Fruit fly (Drosophila melanogaster): Measurements from ENCODE around the gene CG33281.

The CG33281 gene

DNA sequence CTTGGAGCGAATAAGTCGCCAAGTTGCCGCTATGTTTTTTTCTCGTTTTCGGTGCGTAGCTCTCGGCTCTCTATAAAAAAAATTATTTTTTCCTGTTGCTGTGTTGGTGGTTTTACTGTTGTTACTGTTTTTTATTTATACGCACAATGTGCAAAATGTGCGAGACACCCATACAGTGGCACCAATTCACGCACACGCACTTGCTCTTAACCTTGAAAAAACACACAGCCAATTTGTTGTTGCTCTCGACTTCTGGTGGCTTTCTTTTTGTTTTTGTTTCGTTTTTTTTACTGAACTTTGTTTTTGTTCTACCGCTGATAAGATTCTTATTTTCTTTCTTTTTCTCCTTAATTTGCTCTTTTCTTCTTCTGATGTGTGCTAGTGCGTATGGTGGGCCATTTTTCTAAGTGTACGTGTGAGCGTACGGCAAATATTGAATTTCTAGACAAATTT lies 32.2 kb downstream of the CG33281 start:
- TF ChIP-seq svp (GFP tag) (peak; percentile 23), esn (GFP tag; optimal IDR thresholded peaks at IDR 0.05) (no peak), CG9139 (GFP tag; optimal IDR thresholded peaks at IDR 0.05) (peak; percentile 95), CG6276 (GFP tag; optimal IDR thresholded peaks at IDR 0.05) (peak; percentile 58), net (GFP tag; optimal IDR thresholded peaks at IDR 0.05) (peak; percentile 73), CG16779 (tag; optimal IDR thresholded peaks at IDR 0.05) (peak; percentile 69), cyc (GFP tag; optimal IDR thresholded peaks at IDR 0.05) (no peak), Hr38 (GFP tag; optimal IDR thresholded peaks at IDR 0.05) (no peak), Lpt (GFP tag; optimal IDR thresholded peaks at IDR 0.05) (peak; percentile 61), CG34406 (GFP tag; optimal IDR thresholded peaks at IDR 0.05) (no peak), CG11762 (GFP tag; optimal IDR thresholded peaks at IDR 0.05; ENCODE audit: insufficient read depth) (peak; percentile 58), Eip75B (GFP tag; optimal IDR thresholded peaks at IDR 0.05) (peak; percentile 61), eg (GFP tag; IDR thresholded peaks at IDR 0.05) (0 out of 3 replicates have a peak, but pooled peaks have one; percentile 42), CG10631 (GFP tag; optimal IDR thresholded peaks at IDR 0.05) (no peak), Met (GFP tag; optimal IDR thresholded peaks at IDR 0.05) (no peak), Smox (GFP tag; optimal IDR thresholded peaks at IDR 0.05) (no peak), topi (GFP tag; optimal IDR thresholded peaks at IDR 0.05) (no peak), ss (GFP tag; optimal IDR thresholded peaks at IDR 0.05) (peak; percentile 98 to 99), fkh (GFP tag; optimal IDR thresholded peaks at IDR 0.05) (peak; percentile 68), Sox102F (GFP tag; optimal IDR thresholded peaks at IDR 0.05) (no peak), Sox15 (GFP tag; optimal IDR thresholded peaks at IDR 0.05) (no peak), Hr4 (GFP tag; optimal IDR thresholded peaks at IDR 0.05) (peak; percentile 53), CG7368 (GFP tag; optimal IDR thresholded peaks at IDR 0.05) (no peak), fd59A (GFP tag; optimal IDR thresholded peaks at IDR 0.05) (peak; percentile 47), CG32006 (GFP tag; optimal IDR thresholded peaks at IDR 0.05) (peak; percentile 64), acj6 (GFP tag; optimal IDR thresholded peaks at IDR 0.05) (peak; percentile 21), CG6792 (GFP tag; optimal IDR thresholded peaks at IDR 0.05) (peak; percentile 31), salr (GFP tag; optimal IDR thresholded peaks at IDR 0.05) (peak; percentile 51 to 56), CG6163 (GFP tag; IDR thresholded peaks at IDR 0.05) (peak; percentile 84; the same call in 2 of the 3 replicates), CG3919 (GFP tag; optimal IDR thresholded peaks at IDR 0.05) (no peak), Blimp-1 (GFP tag; optimal IDR thresholded peaks at IDR 0.05) (no peak), vri (GFP tag; optimal IDR thresholded peaks at IDR 0.05) (no peak), Ets96B (tag; optimal IDR thresholded peaks at IDR 0.05) (peak; percentile 90), Gug (GFP tag; IDR thresholded peaks at IDR 0.05) (no peak), CG3032 (tag; optimal IDR thresholded peaks at IDR 0.05) (peak; percentile 78), Sox14 (GFP tag; optimal IDR thresholded peaks at IDR 0.05) (peak; percentile 30), Hr39 (GFP tag; optimal IDR thresholded peaks at IDR 0.05) (no peak), CG15336 (GFP tag; IDR thresholded peaks at IDR 0.05) (peak; percentile 63), dac (GFP tag; optimal IDR thresholded peaks at IDR 0.05) (peak; percentile 31), CG6854 (GFP tag; optimal IDR thresholded peaks at IDR 0.05) (no peak), CG11294 (GFP tag; IDR thresholded peaks at IDR 0.05) (no peak), Ets21C (GFP tag; optimal IDR thresholded peaks at IDR 0.05) (no peak), CG8632 (GFP tag; optimal IDR thresholded peaks at IDR 0.05) (peak; percentile 35), Eip78C (GFP tag) (peak; percentile 86), pdm3 (GFP tag; optimal IDR thresholded peaks at IDR 0.05) (no peak), achi (GFP tag; optimal IDR thresholded peaks at IDR 0.05) (peak; percentile 53), spab (GFP tag; optimal IDR thresholded peaks at IDR 0.05) (peak; percentile 80), CG8319 (GFP tag; optimal IDR thresholded peaks at IDR 0.05) (peak; percentile 4), dsx (GFP tag; optimal IDR thresholded peaks at IDR 0.05; ENCODE audit: poor library complexity, severe bottlenecking) (peak; percentile 94), CG10669 (GFP tag; optimal IDR thresholded peaks at IDR 0.05) (peak; percentile 69), fd85E (GFP tag; optimal IDR thresholded peaks at IDR 0.05) (no peak), CG31627 (GFP tag; optimal IDR thresholded peaks at IDR 0.05) (no peak)
